Fruit fly (Drosophila melanogaster) whole organism, wandering third instar larva: ENCODE measurements around the gene CG6688.

Experiments
- Abd-B ChIP-seq: fragments of >200 bp; optimal IDR thresholded peaks from 2 replicates; lab custom pipeline; 2017; ENCODE audit warnings: missing biosample characterization, missing genetic modification characterization
- CG32264 ChIP-seq: fragments of 200-800 bp; sonication (Bioruptor generic); optimal IDR thresholded peaks from 2 replicates; lab custom pipeline; 2016; ENCODE audit warnings: missing biosample characterization, missing genetic modification characterization
- CG9705 ChIP-seq: fragments of 200-800 bp; sonication (Bioruptor generic); optimal IDR thresholded peaks from 2 replicates; lab custom pipeline; 2018; ENCODE audit warnings: missing biosample characterization, mild to moderate bottlenecking, missing genetic modification characterization
- CrebA ChIP-seq: fragments of 200-800 bp; sonication (Bioruptor generic); optimal IDR thresholded peaks from 2 replicates; lab custom pipeline; 2016; ENCODE audit warnings: missing biosample characterization, mild to moderate bottlenecking, missing genetic modification characterization, borderline replicate concordance
- Dfd ChIP-seq: fragments of >200 bp; optimal IDR thresholded peaks from 2 replicates; lab custom pipeline; 2017; ENCODE audit warnings: missing biosample characterization, missing genetic modification characterization
- Dif ChIP-seq: fragments of 200-275, 200-300 bp; sonication (Bioruptor generic); optimal IDR thresholded peaks from 2 replicates; lab custom pipeline; 2018; ENCODE audit warnings: missing biosample characterization, missing genetic modification characterization; ENCODE audit not compliant: partially characterized antibody
- GATAd ChIP-seq: sonication (Bioruptor generic); optimal IDR thresholded peaks from 2 replicates; lab custom pipeline; 2016; ENCODE audit warnings: missing biosample characterization, missing genetic modification characterization
- HLH106 ChIP-seq: fragments of 200-800 bp; optimal IDR thresholded peaks from 3 replicates; lab custom pipeline; 2019; ENCODE audit warnings: missing biosample characterization, mild to moderate bottlenecking, missing genetic modification characterization, moderate library complexity
- Hnf4 ChIP-seq: fragments of 200-800 bp; sonication (Bioruptor generic); optimal IDR thresholded peaks from 2 replicates; lab custom pipeline; 2016; ENCODE audit warnings: missing biosample characterization, mild to moderate bottlenecking, missing genetic modification characterization
- Hr78 ChIP-seq: fragments of >200 bp; optimal IDR thresholded peaks from 2 replicates; lab custom pipeline; 2017; ENCODE audit warnings: missing biosample characterization, missing genetic modification characterization
- Mio ChIP-seq: sonication (Bioruptor generic); optimal IDR thresholded peaks from 2 replicates; lab custom pipeline; 2016; ENCODE audit warnings: missing biosample characterization, missing genetic modification characterization
- N ChIP-seq: fragments of >200 bp; optimal IDR thresholded peaks from 2 replicates; lab custom pipeline; 2018; ENCODE audit warnings: missing biosample characterization, missing external identifiers, missing genetic modification characterization
- OdsH ChIP-seq: fragments of 200-800 bp; sonication (Bioruptor generic); optimal IDR thresholded peaks from 2 replicates; lab custom pipeline; 2016; ENCODE audit warnings: missing biosample characterization, mild to moderate bottlenecking, missing genetic modification characterization
- Sp1 ChIP-seq: fragments of 200-800 bp; sonication (Bioruptor generic); optimal IDR thresholded peaks from 3 replicates; lab custom pipeline; 2019; ENCODE audit warnings: missing biosample characterization, mild to moderate bottlenecking, missing genetic modification characterization, moderate library complexity
- Vsx2 ChIP-seq: fragments of 200-300, 225-300 bp; sonication (Bioruptor generic); optimal IDR thresholded peaks from 2 replicates; lab custom pipeline; 2018; ENCODE audit warnings: missing biosample characterization, missing genetic modification characterization; ENCODE audit not compliant: partially characterized antibody
- br ChIP-seq: fragments of 200-800 bp; sonication (Bioruptor generic); optimal IDR thresholded peaks from 2 replicates; lab custom pipeline; 2016; ENCODE audit warnings: missing biosample characterization, missing genetic modification characterization
- brk ChIP-seq: fragments of 200-800 bp; sonication (Bioruptor generic); optimal IDR thresholded peaks from 2 replicates; lab custom pipeline; 2016; ENCODE audit warnings: missing biosample characterization, mild to moderate bottlenecking, missing genetic modification characterization
- dl ChIP-seq, 2 experiments: fragments of 175-275, 200-275 bp in 1 of 2; fragments of 200-275 bp in 1 of 2; sonication (Bioruptor generic); optimal IDR thresholded peaks; lab custom pipeline; 2018; ENCODE audit warnings: mild to moderate bottlenecking in 2 of 2, missing biosample characterization in 2 of 2, missing genetic modification characterization in 2 of 2, moderate library complexity in 2 of 2; ENCODE audit not compliant: partially characterized antibody in 2 of 2, insufficient read depth in 1 of 2
- dmrt93B ChIP-seq: fragments of 200-800 bp; sonication (Bioruptor generic); optimal IDR thresholded peaks from 2 replicates; lab custom pipeline; 2018; ENCODE audit warnings: missing biosample characterization, mild to moderate bottlenecking, missing genetic modification characterization
- dsf ChIP-seq: sonication (Bioruptor generic); optimal IDR thresholded peaks from 2 replicates; lab custom pipeline; 2016; ENCODE audit warnings: missing biosample characterization, missing genetic modification characterization, borderline replicate concordance
- foxo ChIP-seq, 2 experiments: fragments of 200-800 bp; sonication (Bioruptor generic); optimal IDR thresholded peaks; 2 replicates in 1 of 2; 3 replicates in 1 of 2; lab custom pipeline; 2016 to 2017; ENCODE audit warnings: missing biosample characterization in 2 of 2, missing genetic modification characterization in 2 of 2
- fru ChIP-seq: fragments of 200-800 bp; sonication (Bioruptor generic); optimal IDR thresholded peaks from 3 replicates; lab custom pipeline; 2016; ENCODE audit warnings: missing biosample characterization, mild to moderate bottlenecking, missing genetic modification characterization
- h ChIP-seq: fragments of 200-800 bp; sonication (Bioruptor generic); optimal IDR thresholded peaks from 3 replicates; lab custom pipeline; 2016; ENCODE audit warnings: missing biosample characterization, mild to moderate bottlenecking, missing genetic modification characterization
- jim ChIP-seq: fragments of 175-275, 200-325 bp; sonication (Bioruptor generic); optimal IDR thresholded peaks from 2 replicates; lab custom pipeline; 2016; ENCODE audit warnings: missing biosample characterization, mild to moderate bottlenecking, missing genetic modification characterization
- lola ChIP-seq: fragments of >200 bp; optimal IDR thresholded peaks from 2 replicates; lab custom pipeline; 2017; ENCODE audit warnings: missing biosample characterization, missing genetic modification characterization
- pan ChIP-seq: fragments of >200 bp; optimal IDR thresholded peaks from 2 replicates; lab custom pipeline; 2017
- psq ChIP-seq: fragments of 200-800 bp; sonication (Bioruptor generic); optimal IDR thresholded peaks from 3 replicates; lab custom pipeline; 2017; ENCODE audit warnings: missing biosample characterization, mild to moderate bottlenecking, missing genetic modification characterization, moderate library complexity
- sv ChIP-seq: fragments of 200-800 bp; sonication (Bioruptor generic); optimal IDR thresholded peaks from 3 replicates; lab custom pipeline; 2016; ENCODE audit warnings: missing biosample characterization, missing genetic modification characterization
- usp ChIP-seq: fragments of >200 bp; optimal IDR thresholded peaks from 2 replicates; lab custom pipeline; 2017; ENCODE audit warnings: missing biosample characterization, missing genetic modification characterization

The CG6688 gene

dm6 chr3R:23036321-23036720 is 24.1 kb downstream of the CG6688 start:
- TF ChIP-seq br (GFP tag; lab: Kevin White, UChicago) = no peak
- TF ChIP-seq CG9705 = no peak
- no peak for TF ChIP-seq Sp1 (GFP tag; lab: Kevin White, UChicago)
- TF ChIP-seq Dfd (GFP tag; lab: Kevin White, UChicago) = no peak
- TF ChIP-seq h = no peak
- no peak for TF ChIP-seq dsf (GFP tag; lab: Kevin White, UChicago)
- TF ChIP-seq GATAd = no peak
- TF ChIP-seq brk (GFP tag; lab: Kevin White, UChicago) = no peak
- no peak for TF ChIP-seq OdsH (GFP tag; lab: Kevin White, UChicago)
- TF ChIP-seq Vsx2 (GFP tag; lab: Kevin White, UChicago) = no peak
- TF ChIP-seq dl (GFP tag; optimal IDR thresholded peaks at IDR 0.05; lab: Kevin White, UChicago; ENCODE audit: insufficient read depth in 1 of 2, partially characterized antibody in 2 of 2) = no peak
- no peak for TF ChIP-seq psq (GFP tag; lab: Kevin White, UChicago)

- no peak for TF ChIP-seq CG9705
- no peak for TF ChIP-seq Dif (GFP tag; lab: Kevin White, UChicago)
- TF ChIP-seq Vsx2 (GFP tag; lab: Kevin White, UChicago) = no peak
- no peak for TF ChIP-seq foxo (GFP tag; optimal IDR thresholded peaks at IDR 0.05; lab: Kevin White, UChicago)
- no peak for TF ChIP-seq br (GFP tag; lab: Kevin White, UChicago)
- TF ChIP-seq Abd-B (GFP tag; lab: Kevin White, UChicago) = no peak
- no peak for TF ChIP-seq jim
- no peak for TF ChIP-seq Mio
- no peak for TF ChIP-seq lola (GFP tag; lab: Kevin White, UChicago)
- no peak for TF ChIP-seq OdsH (GFP tag; lab: Kevin White, UChicago)
- TF ChIP-seq CG32264 (GFP tag; lab: Kevin White, UChicago) = no peak
- no peak for TF ChIP-seq psq (GFP tag; lab: Kevin White, UChicago)
- TF ChIP-seq N (GFP tag; lab: Kevin White, UChicago) = no peak
Measured at dm6 chr3R:23038062-23038461, 25.9 kb downstream of the CG6688 start.

dm6 chr3R:23041941-23042340 is 29.7 kb downstream of the CG6688 start, which contains the start of gene CG13838:
CG13838 (plus strand) TSS chr3R:23042241.
- no peak for TF ChIP-seq CG9705
- TF ChIP-seq pan = no peak
- no peak for TF ChIP-seq dmrt93B
- no peak for TF ChIP-seq psq (GFP tag; lab: Kevin White, UChicago)
- no peak for TF ChIP-seq foxo (GFP tag; optimal IDR thresholded peaks at IDR 0.05; lab: Kevin White, UChicago)
- TF ChIP-seq h = no peak
- no peak for TF ChIP-seq sv (GFP tag; lab: Kevin White, UChicago)
- TF ChIP-seq Hnf4 (GFP tag; lab: Kevin White, UChicago) = no peak
- TF ChIP-seq Hr78 (GFP tag; lab: Kevin White, UChicago) = no peak
- TF ChIP-seq Sp1 (GFP tag; lab: Kevin White, UChicago) = no peak
- no peak for TF ChIP-seq lola (GFP tag; lab: Kevin White, UChicago)
- no peak for TF ChIP-seq HLH106 (tag; lab: Kevin White, UChicago)
- TF ChIP-seq CrebA (GFP tag; lab: Kevin White, UChicago) = no peak
- TF ChIP-seq usp (GFP tag; lab: Kevin White, UChicago) = no peak
- no peak for TF ChIP-seq Mio
- TF ChIP-seq fru (GFP tag; lab: Kevin White, UChicago) = no peak
- no peak for TF ChIP-seq brk (GFP tag; lab: Kevin White, UChicago)
- no peak for TF ChIP-seq Dif (GFP tag; lab: Kevin White, UChicago)

dm6 chr3R:23042746-23043265 is 30.6 kb downstream of the CG6688 start:
- TF ChIP-seq br (GFP tag; lab: Kevin White, UChicago) (no peak), Dif (GFP tag; lab: Kevin White, UChicago) (no peak), usp (GFP tag; lab: Kevin White, UChicago) (no peak), psq (GFP tag; lab: Kevin White, UChicago) (no peak), jim (no peak), GATAd (no peak)

- TF ChIP-seq Hnf4 (GFP tag; lab: Kevin White, UChicago) (no peak), Dfd (GFP tag; lab: Kevin White, UChicago) (no peak), Hr78 (GFP tag; lab: Kevin White, UChicago) (no peak), sv (GFP tag; lab: Kevin White, UChicago) (no peak), dl (GFP tag; optimal IDR thresholded peaks at IDR 0.05; lab: Kevin White, UChicago; ENCODE audit: insufficient read depth in 1 of 2, partially characterized antibody in 2 of 2) (no peak)
- TF ChIP-seq, all 38 proteins: peak for 0
Measured at dm6 chr3R:23043690-23044089, 31.5 kb downstream of the CG6688 start, which contains the start of gene CG13837. CG13837 (plus strand) TSS chr3R:23043990.
